Worm (Caenorhabditis elegans): Measurements from ENCODE around the gene C47E8.4.

Gene C47E8.4

ce11 chrV:14734187-14734765 lies 49.0 kb upstream of the C47E8.4 start, which contains the start of gene unc-61:
unc-61 (minus strand) TSS chrV:14734237.
- TF ChIP-seq unc-55 (GFP tag; optimal IDR thresholded peaks at IDR 0.05) (peak; percentile 60), fos-1 (tag; optimal IDR thresholded peaks at IDR 0.05) (no peak), nhr-129 (tag; optimal IDR thresholded peaks at IDR 0.05) (peak; percentile 7), ZK546.5 (tag; optimal IDR thresholded peaks at IDR 0.05) (no peak), mdl-1 (tag; optimal IDR thresholded peaks at IDR 0.05) (no peak), egl-27 (tag; optimal IDR thresholded peaks at IDR 0.05) (no peak), R02D3.7 (tag; optimal IDR thresholded peaks at IDR 0.05) (peak; percentile 65), gmeb-1 (tag; optimal IDR thresholded peaks at IDR 0.05) (peak; percentile 83), C34F6.9 (tag; optimal IDR thresholded peaks at IDR 0.05) (peak; percentile 48)

ce11 chrV:14729343-14729742 lies 44.1 kb upstream of the C47E8.4 start, which contains the start of gene oig-3:
oig-3 (plus strand) TSS chrV:14729643.
- TF ChIP-seq ztf-11 (tag; optimal IDR thresholded peaks at IDR 0.05) (no peak), nhr-237 (tag; optimal IDR thresholded peaks at IDR 0.05) (no peak), skn-1 (tag; optimal IDR thresholded peaks at IDR 0.05) (no peak), ztf-1 (GFP tag; conservative IDR thresholded peaks at IDR 0.05) (no peak), elt-3 (tag; optimal IDR thresholded peaks at IDR 0.05) (no peak), blmp-1 (tag; optimal IDR thresholded peaks at IDR 0.05; ENCODE audit: insufficient read depth) (no peak), peb-1 (tag; optimal IDR thresholded peaks at IDR 0.05) (no peak)

ce11 chrV:14728754-14729153 lies 43.5 kb upstream of the C47E8.4 start, which contains the start of gene Y50E8A.2:
Y50E8A.2 (minus strand) TSS chrV:14728854.
- TF ChIP-seq lsy-2 (tag; optimal IDR thresholded peaks at IDR 0.05), result no peak

ce11 chrV:14726596-14726995 lies 41.3 kb upstream of the C47E8.4 start, which contains the start of gene Y50E8A.1:
Y50E8A.1 (plus strand) TSS chrV:14726896.
- TF ChIP-seq gmeb-1 (tag; optimal IDR thresholded peaks at IDR 0.05) (no peak), ztf-4 (tag; optimal IDR thresholded peaks at IDR 0.05) (no peak)

ce11 chrV:14725409-14725808 lies 40.1 kb upstream of the C47E8.4 start:
- TF ChIP-seq sma-9 (GFP tag; optimal IDR thresholded peaks at IDR 0.05) (peak; percentile 77), sma-9 (tag; optimal IDR thresholded peaks at IDR 0.05) (no peak), nhr-21 (tag; optimal IDR thresholded peaks at IDR 0.05) (peak; percentile 42), sma-3 (GFP tag; optimal IDR thresholded peaks at IDR 0.05) (peak; percentile 19), fos-1 (tag; optimal IDR thresholded peaks at IDR 0.05) (no peak)

- TF ChIP-seq lin-11 (tag; optimal IDR thresholded peaks at IDR 0.05), result no peak
- no peak for TF ChIP-seq Y55F3AM.14 (GFP tag; optimal IDR thresholded peaks at IDR 0.05)
- no peak for TF ChIP-seq unc-62 (GFP tag; optimal IDR thresholded peaks at IDR 0.05)
- TF ChIP-seq nhr-12 (tag; optimal IDR thresholded peaks at IDR 0.05), result no peak
- TF ChIP-seq unc-39 (tag; optimal IDR thresholded peaks at IDR 0.05), result no peak
- no peak for TF ChIP-seq fos-1 (tag; optimal IDR thresholded peaks at IDR 0.05)
- TF ChIP-seq egl-27 (tag; optimal IDR thresholded peaks at IDR 0.05), result no peak
- no peak for TF ChIP-seq nhr-10 (tag; optimal IDR thresholded peaks at IDR 0.05)
- no peak for TF ChIP-seq lin-13 (GFP tag; optimal IDR thresholded peaks at IDR 0.05)
- no peak for TF ChIP-seq lsy-2 (tag; optimal IDR thresholded peaks at IDR 0.05)
- TF ChIP-seq unc-55 (GFP tag; optimal IDR thresholded peaks at IDR 0.05), result no peak
- TF ChIP-seq aly-2 (tag; optimal IDR thresholded peaks at IDR 0.05), result no peak
- TF ChIP-seq ceh-16 (tag; optimal IDR thresholded peaks at IDR 0.05), result no peak
- TF ChIP-seq sma-3 (GFP tag; optimal IDR thresholded peaks at IDR 0.05), result no peak
- no peak for TF ChIP-seq zag-1 (tag; optimal IDR thresholded peaks at IDR 0.05)
- TF ChIP-seq elt-3 (tag; optimal IDR thresholded peaks at IDR 0.05), result no peak
- no peak for TF ChIP-seq R02D3.7 (tag; optimal IDR thresholded peaks at IDR 0.05)
- TF ChIP-seq mab-5 (tag; optimal IDR thresholded peaks at IDR 0.05), result no peak
These were observed 37.7 kb upstream of the C47E8.4 start, which contains the start of gene R08A2.7 for ce11 chrV:14723020-14723419. R08A2.7 (plus strand) TSS chrV:14723320.

Data from whole organism, L2 larva.